Worm (Caenorhabditis elegans) whole organism, young adult: ENCODE results near the gene acd-3.

Experiments
- B0019.2 ChIP-seq: fragments of 200-800 bp; sonication (Bioruptor generic); conservative IDR thresholded peaks from 2 replicates; pipeline ENCODE4 v1.3.6; 2022; ENCODE audit warnings: missing genetic modification reagents, missing genetic modification characterization, missing compliant biosample characterization
- B0035.1 ChIP-seq: sonication (generic microtip); optimal IDR thresholded peaks from 2 replicates; lab custom pipeline; 2016; ENCODE audit warnings: missing genetic modification characterization, mild to moderate bottlenecking, missing compliant biosample characterization, missing genotype, missing genetic modification reagents
- F37B4.10 ChIP-seq: fragments of 200-800 bp; sonication (Bioruptor generic); IDR thresholded peaks from 2 replicates; pipeline ENCODE4 v1.3.6; 2022; ENCODE audit warnings: missing genetic modification characterization, missing compliant biosample characterization
- F55B11.4 ChIP-seq: sonication (generic microtip); optimal IDR thresholded peaks from 2 replicates; lab custom pipeline; 2016; ENCODE audit warnings: missing compliant biosample characterization, missing genetic modification characterization, borderline replicate concordance; ENCODE audit not compliant: insufficient read depth
- Y53F4B.3 ChIP-seq: fragments of 200-800 bp; sonication (Bioruptor generic); IDR thresholded peaks from 2 replicates; pipeline ENCODE4 v1.3.6; 2022; ENCODE audit warnings: missing genetic modification reagents, missing genetic modification characterization, missing compliant biosample characterization
- Y56A3A.18 ChIP-seq: fragments of 200-800 bp; sonication (Bioruptor generic); IDR thresholded peaks from 2 replicates; pipeline ENCODE4 v1.3.6; 2022; ENCODE audit warnings: missing genetic modification reagents, missing genetic modification characterization, missing compliant biosample characterization
- Y67H2A.10 ChIP-seq: fragments of 200-800 bp; sonication (Bioruptor generic); conservative IDR thresholded peaks from 2 replicates; pipeline ENCODE4 v1.3.6; 2022; ENCODE audit warnings: missing genetic modification reagents, missing genetic modification characterization, missing compliant biosample characterization
- Y95B8A.8 ChIP-seq: fragments of 200-800 bp; sonication (Bioruptor generic); IDR thresholded peaks from 2 replicates; pipeline ENCODE4 v1.3.6; 2022; ENCODE audit warnings: missing genetic modification reagents, missing genetic modification characterization, missing compliant biosample characterization
- ZK185.1 ChIP-seq: sonication (generic microtip); optimal IDR thresholded peaks from 2 replicates; lab custom pipeline; 2016; ENCODE audit warnings: mild to moderate bottlenecking, missing genetic modification characterization, missing compliant biosample characterization; ENCODE audit not compliant: poor library complexity, severe bottlenecking
- athp-1 ChIP-seq: sonication (generic microtip); optimal IDR thresholded peaks from 2 replicates; lab custom pipeline; 2017; ENCODE audit warnings: mild to moderate bottlenecking, missing genetic modification characterization, missing compliant biosample characterization
- ceh-91 ChIP-seq: fragments of 200-800 bp; sonication (Bioruptor generic); IDR thresholded peaks from 2 replicates; pipeline ENCODE4 v1.3.6; 2022; ENCODE audit warnings: missing genetic modification reagents, missing genetic modification characterization, missing compliant biosample characterization
- dox-1 ChIP-seq: fragments of 200-800 bp; sonication (Bioruptor generic); IDR thresholded peaks from 2 replicates; pipeline ENCODE4 v1.3.6; 2022; ENCODE audit warnings: missing genetic modification reagents, missing genetic modification characterization, missing compliant biosample characterization
- dpl-1 ChIP-seq: fragments of 150-350 bp; optimal IDR thresholded peaks from 2 replicates; lab custom pipeline; 2014; ENCODE audit warnings: missing biosample characterization, missing genetic modification reagents, missing genetic modification characterization
- efl-1 ChIP-seq: fragments of 150-350 bp; optimal IDR thresholded peaks from 2 replicates; lab custom pipeline; 2014; ENCODE audit warnings: missing biosample characterization, missing genetic modification reagents, missing genetic modification characterization
- egl-18 ChIP-seq: fragments of 200-800 bp; sonication (Bioruptor generic); IDR thresholded peaks from 2 replicates; pipeline ENCODE4 v1.3.6; 2022; ENCODE audit warnings: missing genetic modification reagents, missing genetic modification characterization, missing compliant biosample characterization
- egrh-3 ChIP-seq: fragments of 200-800 bp; sonication (Bioruptor generic); IDR thresholded peaks from 2 replicates; pipeline ENCODE4 v1.3.6; 2022; ENCODE audit warnings: missing genetic modification reagents, missing genetic modification characterization, missing compliant biosample characterization
- ekl-4 ChIP-seq: fragments of 200-800 bp; sonication (Bioruptor generic); IDR thresholded peaks from 2 replicates; pipeline ENCODE4 v1.3.6; 2022; ENCODE audit warnings: missing genetic modification reagents, missing genetic modification characterization, missing compliant biosample characterization
- ets-4 ChIP-seq: fragments of 200-800 bp; sonication (Bioruptor generic); optimal IDR thresholded peaks from 2 replicates; lab custom pipeline; 2018; ENCODE audit warnings: mild to moderate bottlenecking, missing genetic modification characterization, missing compliant biosample characterization
- hlh-26 ChIP-seq: fragments of 200-800 bp; sonication (Bioruptor generic); conservative IDR thresholded peaks from 2 replicates; pipeline ENCODE4 v1.3.6; 2022; ENCODE audit warnings: missing genetic modification reagents, missing genetic modification characterization, missing compliant biosample characterization
- hsf-1 ChIP-seq: fragments of 200-800 bp; sonication (Bioruptor generic); IDR thresholded peaks from 2 replicates; pipeline ENCODE4 v1.3.6; 2022; ENCODE audit warnings: missing genetic modification reagents, missing genetic modification characterization, missing compliant biosample characterization
- madf-6 ChIP-seq: fragments of 200-800 bp; sonication (Bioruptor generic); IDR thresholded peaks from 2 replicates; pipeline ENCODE4 v1.3.6; 2022; ENCODE audit warnings: missing genetic modification reagents, missing genetic modification characterization, missing compliant biosample characterization
- madf-8 ChIP-seq: fragments of 200-800 bp; sonication (Bioruptor generic); conservative IDR thresholded peaks from 2 replicates; pipeline ENCODE4 v1.3.6; 2022; ENCODE audit warnings: missing genetic modification reagents, missing genetic modification characterization, missing compliant biosample characterization
- mcd-1 ChIP-seq: fragments of 200-800 bp; sonication (Bioruptor generic); IDR thresholded peaks from 2 replicates; pipeline ENCODE4 v1.3.6; 2022; ENCODE audit warnings: missing genetic modification reagents, missing genetic modification characterization, missing compliant biosample characterization
- nfya-1 ChIP-seq: sonication (generic microtip); optimal IDR thresholded peaks from 2 replicates; lab custom pipeline; 2017; ENCODE audit warnings: antibody characterized with exemption, missing compliant biosample characterization, missing genetic modification characterization, borderline replicate concordance; ENCODE audit not compliant: insufficient read depth
- nfyb-1 ChIP-seq: fragments of 200-800 bp; sonication (Bioruptor generic); IDR thresholded peaks from 2 replicates; pipeline ENCODE4 v1.3.6; 2022; ENCODE audit warnings: missing genetic modification reagents, missing genetic modification characterization, missing compliant biosample characterization
- nhr-179 ChIP-seq: sonication (generic microtip); optimal IDR thresholded peaks from 2 replicates; lab custom pipeline; 2016; ENCODE audit warnings: mild to moderate bottlenecking, missing genetic modification characterization, missing compliant biosample characterization
- nhr-90 ChIP-seq: sonication (generic microtip); optimal IDR thresholded peaks from 2 replicates; lab custom pipeline; 2016; ENCODE audit warnings: missing genotype, mild to moderate bottlenecking, missing genetic modification characterization, missing compliant biosample characterization
- rcor-1 ChIP-seq: fragments of 200-800 bp; sonication (Bioruptor generic); IDR thresholded peaks from 2 replicates; pipeline ENCODE4 v1.3.6; 2022; ENCODE audit warnings: missing genetic modification reagents, missing genetic modification characterization, missing compliant biosample characterization
- rpc-1 ChIP-seq, 2 experiments: fragments of 150-350 bp in 1 of 2; sonication (generic microtip) in 1 of 2; optimal IDR thresholded peaks; 2 replicates each; lab custom pipeline; 2014 to 2018; ENCODE audit warnings: missing biosample characterization in 1 of 2, missing genetic modification characterization in 1 of 2, missing genetic modification reagents in 1 of 2, missing genotype in 1 of 2
- zfh-2 ChIP-seq: fragments of 200-800 bp; sonication (Bioruptor generic); conservative IDR thresholded peaks from 2 replicates; pipeline ENCODE4 v1.3.6; 2022; ENCODE audit warnings: missing genetic modification reagents, missing genetic modification characterization, missing compliant biosample characterization
- ztf-3 ChIP-seq: fragments of 200-800 bp; sonication (Bioruptor generic); optimal IDR thresholded peaks from 2 replicates; lab custom pipeline; 2018; ENCODE audit warnings: mild to moderate bottlenecking, missing genetic modification characterization, missing compliant biosample characterization
- ztf-6 ChIP-seq: fragments of 200-800 bp; sonication (Bioruptor generic); IDR thresholded peaks from 2 replicates; pipeline ENCODE4 v1.3.6; 2022; ENCODE audit warnings: missing genetic modification reagents, missing genetic modification characterization, missing compliant biosample characterization

acd-3 gene

DNA sequence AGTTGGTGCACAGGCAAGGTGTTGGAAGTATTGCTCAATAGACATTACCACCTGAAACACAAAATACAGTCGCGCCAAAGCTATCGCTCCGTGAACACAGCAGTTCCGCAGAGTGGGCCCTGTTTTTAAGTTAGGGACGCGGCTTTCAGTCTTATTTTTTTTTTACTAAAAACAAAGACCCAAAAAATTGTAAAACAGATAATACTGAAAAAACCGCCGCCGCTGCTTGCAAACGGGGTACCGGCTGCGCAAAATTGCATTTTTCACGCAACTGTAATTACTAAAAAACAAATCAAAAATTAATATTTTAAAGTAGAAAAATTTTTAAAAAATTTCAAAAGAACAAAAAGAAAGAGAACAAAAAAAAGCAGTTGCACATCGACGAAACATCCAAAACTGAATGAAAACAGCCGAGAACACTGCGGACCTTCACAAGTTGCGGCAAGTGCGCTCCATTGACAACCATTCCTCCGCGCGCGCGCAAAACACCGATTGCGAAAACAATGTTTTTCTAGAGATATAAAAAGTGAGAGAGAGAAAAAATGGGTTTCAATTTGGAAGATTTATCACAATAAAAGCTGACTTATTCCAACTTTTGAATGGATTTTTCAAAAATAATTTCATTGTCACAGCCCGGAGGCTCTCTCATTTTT, 23.9 kb downstream of the acd-3 start, which contains the start of gene F31F6.3:
F31F6.3 (minus strand) TSS at position 51 of the 653 bp plus-strand sequence.
- peak; percentile 73 for TF ChIP-seq efl-1
- TF ChIP-seq mcd-1 (GFP tag; lab: Robert Waterston, UW), result peak; percentile 46
- peak; percentile 65 for TF ChIP-seq madf-6
- TF ChIP-seq F37B4.10 (GFP tag; lab: Robert Waterston, UW), result no peak
- TF ChIP-seq madf-8 (GFP tag; lab: Robert Waterston, UW), result 0 out of 2 replicates have a peak, but pooled peaks have one; percentile 8
- no peak for TF ChIP-seq rpc-1 (optimal IDR thresholded peaks at IDR 0.05; lab: Kevin White, UChicago)
- no peak for TF ChIP-seq rpc-1 (tag; optimal IDR thresholded peaks at IDR 0.05; lab: Kevin White, UChicago)
- TF ChIP-seq B0035.1 (tag; lab: Kevin White, UChicago), result no peak
- peak; percentile 38 for TF ChIP-seq dpl-1 (GFP tag; lab: Kevin White, UChicago)
- TF ChIP-seq Y53F4B.3, result no peak

DNA sequence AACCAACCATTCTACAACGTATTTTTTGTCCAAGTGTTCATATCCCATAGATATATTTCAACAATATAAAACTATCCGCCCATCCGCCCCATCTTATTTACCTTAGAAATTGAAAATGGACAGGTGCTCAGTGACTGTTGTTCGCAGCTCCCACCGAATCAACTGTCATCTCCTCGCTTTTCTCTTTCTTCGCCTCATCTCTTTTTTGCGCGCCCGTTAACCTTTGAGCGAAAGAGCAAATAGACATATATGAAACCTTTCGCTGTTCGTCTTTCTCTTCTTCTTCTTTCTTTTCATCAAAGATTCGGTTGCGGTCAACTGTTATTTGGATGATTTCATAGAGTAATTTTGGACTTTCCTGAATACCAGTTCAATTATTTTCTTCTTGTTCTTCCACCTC, 26.6 kb downstream of the acd-3 start, which contains the start of gene sssh-1:
sssh-1 (plus strand) TSS at position 301 of the 400 bp plus-strand sequence.
- TF ChIP-seq ZK185.1 (tag; lab: Kevin White, UChicago) (no peak), B0019.2 (GFP tag; lab: Robert Waterston, UW) (no peak), Y56A3A.18 (GFP tag; lab: Robert Waterston, UW) (no peak), Y67H2A.10 (GFP tag; lab: Robert Waterston, UW) (no peak), egl-18 (GFP tag; lab: Robert Waterston, UW) (no peak), ekl-4 (no peak), F55B11.4 (no peak), nhr-90 (tag; lab: Kevin White, UChicago) (no peak), Y95B8A.8 (GFP tag; lab: Robert Waterston, UW) (no peak), ztf-3 (GFP tag; lab: Kevin White, UChicago) (no peak), nhr-179 (tag; lab: Kevin White, UChicago) (no peak)

DNA sequence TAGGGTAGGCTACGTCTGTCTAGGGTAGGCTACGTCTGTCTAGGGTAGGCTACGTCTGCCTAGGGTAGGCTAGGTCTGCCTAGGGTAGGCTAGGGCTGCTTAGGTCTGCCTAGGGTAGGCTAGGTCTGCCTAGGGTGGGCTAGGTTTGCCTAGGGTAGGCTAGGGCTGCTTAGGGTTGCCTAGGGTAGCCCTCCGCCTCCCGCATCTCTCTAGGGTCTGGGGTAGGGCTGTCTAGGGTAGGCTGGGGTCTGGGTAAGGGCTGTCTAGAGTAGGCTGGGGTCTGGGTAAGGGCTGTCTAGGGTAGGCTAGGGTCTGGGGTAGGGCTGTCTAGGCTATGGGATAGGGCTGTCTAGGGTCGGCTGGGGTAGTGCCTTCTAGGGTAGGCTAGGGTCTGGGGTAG, 28.6 kb downstream of the acd-3 start:
- 0 out of 2 replicates have a peak, but pooled peaks have one; percentile 7 for TF ChIP-seq nfyb-1 (GFP tag; lab: Robert Waterston, UW)
- TF ChIP-seq F55B11.4, result no peak
- TF ChIP-seq Y56A3A.18 (GFP tag; lab: Robert Waterston, UW), result peak; percentile 43; the same call in 1 of the 2 replicates
- 0 out of 2 replicates have a peak, but pooled peaks have one; percentile 19 for TF ChIP-seq dox-1 (GFP tag; lab: Robert Waterston, UW)
- TF ChIP-seq hsf-1 (GFP tag; lab: Robert Waterston, UW), result 0 out of 2 replicates have a peak, but pooled peaks have one; percentile 7
- TF ChIP-seq rcor-1 (GFP tag; lab: Robert Waterston, UW), result 0 out of 2 replicates have a peak, but pooled peaks have one; percentile 26
- no peak for TF ChIP-seq nfya-1 (tag; lab: Kevin White, UChicago)
- TF ChIP-seq zfh-2 (GFP tag; lab: Robert Waterston, UW), result peak; percentile 64
- TF ChIP-seq egrh-3 (GFP tag; lab: Robert Waterston, UW), result peak; percentile 26; the same call in 1 of the 2 replicates

DNA sequence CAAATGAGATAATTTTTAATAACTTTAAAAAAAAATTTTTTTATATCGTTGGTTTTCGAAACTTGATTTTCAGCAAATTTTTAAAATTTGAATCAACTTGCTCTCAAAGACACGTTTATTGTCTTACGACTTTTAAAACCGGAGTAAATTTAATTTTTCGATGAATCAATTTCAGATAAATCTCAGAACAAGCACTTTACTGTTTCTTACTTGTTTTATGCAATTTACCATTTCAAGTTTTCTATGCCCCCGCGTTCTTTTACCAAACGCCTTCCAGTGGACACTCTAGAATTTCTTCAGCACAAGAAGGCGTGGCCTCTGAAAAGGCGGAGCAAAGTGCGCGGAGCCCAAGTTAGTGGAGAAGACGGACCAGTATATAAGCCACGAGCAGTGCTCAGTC, 32.0 kb downstream of the acd-3 start, which contains the start of gene flp-8:
flp-8 (plus strand) TSS at position 301 of the 400 bp plus-strand sequence.
- TF ChIP-seq ceh-91 (GFP tag; lab: Robert Waterston, UW) (no peak), F55B11.4 (no peak), Y53F4B.3 (no peak), athp-1 (no peak), ztf-6 (GFP tag; lab: Robert Waterston, UW) (no peak), ets-4 (no peak), hlh-26 (GFP tag; lab: Robert Waterston, UW) (no peak)
